Worm (Caenorhabditis elegans): ENCODE measurements around the gene F59E12.3.

F59E12.3 gene

ce11 chrII:5663180-5663791 is 25.1 kb downstream of the F59E12.3 start:
- TF ChIP-seq ceh-43 (GFP tag; optimal IDR thresholded peaks at IDR 0.05) (no peak), elt-3 (tag; optimal IDR thresholded peaks at IDR 0.05) (no peak), drap-1 (GFP tag; optimal IDR thresholded peaks at IDR 0.05) (no peak), ztf-11 (tag; optimal IDR thresholded peaks at IDR 0.05) (no peak), flh-1 (GFP tag; optimal IDR thresholded peaks at IDR 0.05) (no peak), pha-4 (tag; optimal IDR thresholded peaks at IDR 0.05) (no peak)

- TF ChIP-seq hlh-1 (tag; optimal IDR thresholded peaks at IDR 0.05) (no peak), pha-4 (tag; optimal IDR thresholded peaks at IDR 0.05) (no peak), mep-1 (tag; optimal IDR thresholded peaks at IDR 0.05) (no peak), mab-5 (tag; optimal IDR thresholded peaks at IDR 0.05) (no peak), blmp-1 (tag; optimal IDR thresholded peaks at IDR 0.05) (no peak), nhr-237 (tag; optimal IDR thresholded peaks at IDR 0.05) (no peak), tbx-8 (GFP tag; optimal IDR thresholded peaks at IDR 0.05) (no peak), nhr-12 (tag; optimal IDR thresholded peaks at IDR 0.05) (no peak), unc-62 (GFP tag; optimal IDR thresholded peaks at IDR 0.05) (no peak), elt-3 (tag; optimal IDR thresholded peaks at IDR 0.05) (no peak), lin-32 (GFP tag; optimal IDR thresholded peaks at IDR 0.05) (no peak), ham-2 (GFP tag; optimal IDR thresholded peaks at IDR 0.05) (no peak), lin-13 (tag; optimal IDR thresholded peaks at IDR 0.05) (no peak)
These were observed 26.9 kb downstream of the F59E12.3 start, which contains the start of gene C25H3.15 for ce11 chrII:5665029-5665428. Gene C25H3.15, plus strand, starts transcription at chrII:5665329.

- no peak for TF ChIP-seq snpc-4 (tag; optimal IDR thresholded peaks at IDR 0.05)
- no peak for TF ChIP-seq unc-62 (GFP tag; optimal IDR thresholded peaks at IDR 0.05)
- no peak for TF ChIP-seq M03D4.4 (tag; optimal IDR thresholded peaks at IDR 0.05)
- TF ChIP-seq ztf-11 (tag; optimal IDR thresholded peaks at IDR 0.05), result no peak
- TF ChIP-seq ceh-83 (GFP tag; optimal IDR thresholded peaks at IDR 0.05), result no peak
- no peak for TF ChIP-seq ceh-39 (tag; optimal IDR thresholded peaks at IDR 0.05)
- TF ChIP-seq ces-1 (GFP tag; optimal IDR thresholded peaks at IDR 0.05), result no peak
- no peak for TF ChIP-seq lin-32 (GFP tag; optimal IDR thresholded peaks at IDR 0.05)
- no peak for TF ChIP-seq ham-2 (GFP tag; optimal IDR thresholded peaks at IDR 0.05)
- TF ChIP-seq elt-3 (tag; optimal IDR thresholded peaks at IDR 0.05), result no peak
- no peak for TF ChIP-seq nhr-12 (tag; optimal IDR thresholded peaks at IDR 0.05)
- TF ChIP-seq flh-1 (GFP tag; optimal IDR thresholded peaks at IDR 0.05), result no peak
- TF ChIP-seq sem-2 (GFP tag; optimal IDR thresholded peaks at IDR 0.05), result no peak
These were observed 27.8 kb downstream of the F59E12.3 start, which contains the start of gene C25H3.16 for ce11 chrII:5665991-5666390. Gene C25H3.16, plus strand, starts transcription at chrII:5666291.

- TF ChIP-seq sem-2 (GFP tag; optimal IDR thresholded peaks at IDR 0.05), result peak; percentile 50
- TF ChIP-seq ceh-83 (GFP tag; optimal IDR thresholded peaks at IDR 0.05), result no peak
- TF ChIP-seq cnd-1 (tag; optimal IDR thresholded peaks at IDR 0.05), result no peak
- TF ChIP-seq elt-1 (tag; optimal IDR thresholded peaks at IDR 0.05; ENCODE audit: borderline replicate concordance, insufficient read depth), result peak; percentile 52
- TF ChIP-seq nhr-237 (tag; optimal IDR thresholded peaks at IDR 0.05), result no peak
- no peak for TF ChIP-seq sptf-1 (tag; optimal IDR thresholded peaks at IDR 0.05)
- no peak for TF ChIP-seq snpc-4 (tag; optimal IDR thresholded peaks at IDR 0.05)
- no peak for TF ChIP-seq blmp-1 (tag; optimal IDR thresholded peaks at IDR 0.05)
- TF ChIP-seq mls-2 (tag; optimal IDR thresholded peaks at IDR 0.05), result no peak
- TF ChIP-seq unc-39 (tag; optimal IDR thresholded peaks at IDR 0.05), result no peak
- TF ChIP-seq M03D4.4 (tag; optimal IDR thresholded peaks at IDR 0.05), result no peak
- no peak for TF ChIP-seq ceh-43 (GFP tag; optimal IDR thresholded peaks at IDR 0.05)
- peak; percentile 55 for TF ChIP-seq drap-1 (GFP tag; optimal IDR thresholded peaks at IDR 0.05)
- no peak for TF ChIP-seq lsy-2 (tag; optimal IDR thresholded peaks at IDR 0.05)
- TF ChIP-seq nhr-76 (tag; optimal IDR thresholded peaks at IDR 0.05), result no peak
- TF ChIP-seq mab-5 (tag; optimal IDR thresholded peaks at IDR 0.05), result no peak
- no peak for TF ChIP-seq lin-13 (tag; optimal IDR thresholded peaks at IDR 0.05)
- TF ChIP-seq zip-8 (tag; optimal IDR thresholded peaks at IDR 0.05), result no peak
- no peak for TF ChIP-seq hlh-1 (tag; optimal IDR thresholded peaks at IDR 0.05)
- TF ChIP-seq mep-1 (tag; optimal IDR thresholded peaks at IDR 0.05), result no peak
- TF ChIP-seq unc-62 (GFP tag; optimal IDR thresholded peaks at IDR 0.05), result no peak
- no peak for TF ChIP-seq elt-3 (tag; optimal IDR thresholded peaks at IDR 0.05)
- TF ChIP-seq flh-1 (GFP tag; optimal IDR thresholded peaks at IDR 0.05), result no peak
- TF ChIP-seq nhr-12 (tag; optimal IDR thresholded peaks at IDR 0.05), result no peak
- TF ChIP-seq ces-1 (GFP tag; optimal IDR thresholded peaks at IDR 0.05), result no peak
- TF ChIP-seq ceh-39 (tag; optimal IDR thresholded peaks at IDR 0.05), result peak; percentile 70
These were observed 29.4 kb downstream of the F59E12.3 start for ce11 chrII:5667540-5667939.
